Worm (Caenorhabditis elegans): ENCODE data around the gene pmpl-1.
A peak's percentile ranks its signal among the peaks of the same experiment; 100 is the strongest.

The pmpl-1 gene

DNA sequence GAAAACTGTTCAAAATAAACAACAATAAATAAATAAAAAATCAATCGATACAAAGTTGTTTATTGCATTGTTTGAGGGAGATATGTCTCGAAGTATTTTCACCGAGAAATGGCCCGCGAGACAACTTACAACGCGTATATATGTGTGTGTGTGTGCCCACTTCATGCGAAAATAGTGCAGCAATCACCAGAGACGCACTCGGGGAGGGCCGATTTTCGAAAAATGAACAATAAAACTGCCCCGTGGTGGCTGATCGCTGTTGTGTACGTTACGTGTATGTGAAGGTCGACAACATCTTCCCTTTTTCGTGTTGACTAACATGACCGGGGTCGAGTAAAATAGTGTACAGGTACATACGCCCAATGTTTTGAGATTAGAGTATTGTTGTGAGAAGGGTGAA lies 657 bp downstream of the pmpl-1 start (continued):
- no peak for TF ChIP-seq ZK546.5 (tag; optimal IDR thresholded peaks at IDR 0.05)
- TF ChIP-seq ceh-82 (tag; optimal IDR thresholded peaks at IDR 0.05) = no peak
- TF ChIP-seq zag-1 (tag; optimal IDR thresholded peaks at IDR 0.05) = no peak
- no peak for TF ChIP-seq unc-62 (GFP tag; optimal IDR thresholded peaks at IDR 0.05)
- TF ChIP-seq C34F6.9 (tag; optimal IDR thresholded peaks at IDR 0.05) = peak; percentile 29
- TF ChIP-seq nhr-10 (tag; optimal IDR thresholded peaks at IDR 0.05) = no peak
- TF ChIP-seq ztf-4 (tag; optimal IDR thresholded peaks at IDR 0.05) = peak; percentile 84
- TF ChIP-seq unc-39 (tag; optimal IDR thresholded peaks at IDR 0.05) = no peak
- TF ChIP-seq Y55F3AM.14 (GFP tag; optimal IDR thresholded peaks at IDR 0.05) = no peak
- peak; percentile 61 for TF ChIP-seq nhr-6 (tag; optimal IDR thresholded peaks at IDR 0.05)
- TF ChIP-seq egl-27 (tag; optimal IDR thresholded peaks at IDR 0.05) = no peak
- TF ChIP-seq mab-5 (tag; optimal IDR thresholded peaks at IDR 0.05) = no peak
- TF ChIP-seq unc-55 (GFP tag; optimal IDR thresholded peaks at IDR 0.05) = no peak
- TF ChIP-seq ztf-11 (tag; optimal IDR thresholded peaks at IDR 0.05) = no peak
- peak in 1 of 2 experiments; percentile 68 for TF ChIP-seq lsy-2 (tag; optimal IDR thresholded peaks at IDR 0.05)
- TF ChIP-seq ceh-16 (tag; optimal IDR thresholded peaks at IDR 0.05) = peak; percentile 52
- peak in 1 of 2 experiments; percentile 13 for TF ChIP-seq mdl-1 (tag; optimal IDR thresholded peaks at IDR 0.05)
- peak; percentile 74 for TF ChIP-seq crh-2 (tag; optimal IDR thresholded peaks at IDR 0.05)
- TF ChIP-seq aly-2 (tag; optimal IDR thresholded peaks at IDR 0.05) = no peak

DNA sequence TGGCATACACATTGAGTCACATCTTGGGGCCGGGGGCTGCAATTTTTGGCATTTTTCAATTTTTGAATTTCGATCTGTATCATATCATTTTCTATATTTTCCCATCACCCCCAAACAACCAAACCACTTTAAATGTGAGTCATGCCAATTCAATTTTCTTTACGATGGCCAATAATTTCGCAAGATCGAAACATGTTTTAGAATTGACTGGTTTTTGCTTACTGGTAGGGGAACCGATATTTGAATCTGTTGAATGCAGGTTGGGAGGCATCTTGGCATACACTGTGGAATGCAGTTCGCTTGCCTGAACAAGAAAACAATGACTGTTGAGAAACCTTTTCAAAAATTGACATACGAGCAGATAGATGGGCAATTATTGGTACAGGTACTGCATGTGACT lies 3.3 kb downstream of the pmpl-1 start:
- TF ChIP-seq aly-2 (tag; optimal IDR thresholded peaks at IDR 0.05) = no peak
- no peak for TF ChIP-seq C34F6.9 (tag; optimal IDR thresholded peaks at IDR 0.05)
- TF ChIP-seq crh-2 (tag; optimal IDR thresholded peaks at IDR 0.05) = no peak
- TF ChIP-seq nhr-23 (tag; optimal IDR thresholded peaks at IDR 0.05) = no peak
- no peak for TF ChIP-seq unc-39 (tag; optimal IDR thresholded peaks at IDR 0.05)
- TF ChIP-seq nhr-11 (tag; optimal IDR thresholded peaks at IDR 0.05) = no peak
- TF ChIP-seq nhr-77 (tag; optimal IDR thresholded peaks at IDR 0.05) = no peak

DNA sequence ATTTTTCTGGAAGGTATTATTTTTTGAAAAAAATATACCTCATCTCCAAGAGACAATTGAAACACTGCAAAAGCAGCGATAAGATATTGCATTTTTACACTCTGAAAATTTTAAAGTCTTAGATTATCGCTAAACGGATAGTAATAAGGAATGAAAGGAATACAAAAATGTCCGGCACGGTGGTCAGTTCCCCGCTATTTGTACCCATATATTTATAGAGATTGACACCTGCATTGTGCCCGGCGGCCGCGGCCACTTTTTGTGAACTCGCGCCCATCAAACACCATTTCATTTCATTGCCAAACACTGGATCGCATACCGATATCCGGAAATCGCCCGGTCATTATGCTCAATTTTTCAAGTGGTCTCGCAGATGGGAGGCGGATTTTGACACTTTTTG lies 4.9 kb downstream of the pmpl-1 start, which contains the start of gene idpp-5:
TSS of gene idpp-5 (minus strand) at position 101 of the 400 bp plus-strand sequence.
- TF ChIP-seq ceh-16 (tag; optimal IDR thresholded peaks at IDR 0.05) = no peak

DNA sequence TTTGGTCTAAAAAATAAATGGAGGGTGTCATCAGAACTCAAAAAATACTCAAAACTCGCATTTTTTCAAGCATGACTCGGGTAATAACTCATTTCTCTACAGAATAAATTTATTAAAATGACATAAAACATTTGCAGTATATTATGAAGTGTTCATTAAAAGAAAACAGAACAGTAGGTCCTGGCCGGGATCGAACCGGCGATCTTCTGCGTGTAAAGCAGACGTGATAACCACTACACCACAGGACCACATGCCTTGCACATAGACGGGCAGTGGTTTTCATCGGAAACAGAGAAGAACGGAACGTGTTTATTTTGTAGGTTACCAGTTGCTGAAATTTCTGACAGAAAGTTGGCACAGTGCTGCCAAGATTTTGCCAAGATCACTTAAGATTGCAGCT lies 5.6 kb downstream of the pmpl-1 start:
- TF ChIP-seq mbf-1 (tag; optimal IDR thresholded peaks at IDR 0.05) (no peak), fos-1 (tag; optimal IDR thresholded peaks at IDR 0.05) (peak; percentile 14), sma-3 (GFP tag; optimal IDR thresholded peaks at IDR 0.05) (peak; percentile 37)

DNA sequence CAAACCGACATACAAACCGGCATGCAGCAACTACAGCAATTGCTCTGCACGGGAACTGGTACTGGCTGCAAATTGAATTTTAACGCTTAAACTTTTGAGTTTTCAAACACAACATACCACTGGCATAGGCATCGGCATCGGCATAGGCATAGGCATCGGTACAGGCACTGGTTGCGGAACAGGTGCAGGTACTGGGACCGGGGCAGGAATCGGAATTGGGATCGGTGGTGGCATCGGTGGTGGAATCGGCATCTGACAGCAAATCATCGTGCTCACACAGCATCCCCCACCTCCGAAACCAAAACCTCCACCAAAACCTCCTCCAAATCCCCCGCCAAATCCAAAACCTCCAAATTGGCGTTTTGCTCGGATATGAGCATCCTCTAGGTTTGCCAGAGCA lies 6.3 kb downstream of the pmpl-1 start:
- TF ChIP-seq ceh-16 (tag; optimal IDR thresholded peaks at IDR 0.05) (no peak), nhr-11 (tag; optimal IDR thresholded peaks at IDR 0.05) (no peak), snpc-4 (tag; optimal IDR thresholded peaks at IDR 0.05) (no peak), sma-9 (GFP tag; optimal IDR thresholded peaks at IDR 0.05) (no peak), sma-9 (tag; optimal IDR thresholded peaks at IDR 0.05) (no peak), ZK546.5 (tag; optimal IDR thresholded peaks at IDR 0.05) (no peak), nhr-129 (tag; optimal IDR thresholded peaks at IDR 0.05) (no peak), ceh-82 (tag; optimal IDR thresholded peaks at IDR 0.05) (no peak), nhr-23 (tag; optimal IDR thresholded peaks at IDR 0.05) (no peak), zag-1 (tag; optimal IDR thresholded peaks at IDR 0.05) (no peak), nhr-12 (tag; optimal IDR thresholded peaks at IDR 0.05) (no peak)

DNA sequence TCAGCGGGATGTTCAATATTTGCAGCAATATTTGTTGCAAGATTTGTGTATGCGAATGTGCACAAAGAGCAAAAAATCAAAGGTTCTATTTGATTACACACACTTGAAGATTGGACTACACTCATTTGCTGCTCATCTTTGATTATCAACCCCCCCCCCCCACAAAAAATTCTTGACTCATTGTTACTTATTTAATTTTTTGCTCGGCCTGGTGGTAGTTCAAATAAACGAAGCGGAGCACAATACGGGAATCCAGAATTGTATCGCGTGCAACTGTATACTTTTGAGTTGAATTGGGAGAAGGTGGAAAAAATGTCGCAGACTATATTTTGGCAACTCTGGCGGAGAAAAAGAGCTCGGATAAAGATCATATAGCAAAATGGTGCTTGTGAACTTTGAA lies 7.8 kb downstream of the pmpl-1 start, which contains the start of gene F35A5.5:
TSS of gene F35A5.5 (minus strand) at position 101 of the 400 bp plus-strand sequence.
- TF ChIP-seq Y55F3AM.14 (GFP tag; optimal IDR thresholded peaks at IDR 0.05) (no peak), sem-4 (tag; optimal IDR thresholded peaks at IDR 0.05) (no peak), lsy-2 (tag; optimal IDR thresholded peaks at IDR 0.05) (no peak), blmp-1 (tag; optimal IDR thresholded peaks at IDR 0.05; ENCODE audit: insufficient read depth) (no peak), mab-5 (tag; optimal IDR thresholded peaks at IDR 0.05) (no peak), unc-39 (tag; optimal IDR thresholded peaks at IDR 0.05) (no peak), ztf-1 (GFP tag; conservative IDR thresholded peaks at IDR 0.05) (no peak), dmd-4 (tag; optimal IDR thresholded peaks at IDR 0.05) (no peak), ama-1 (optimal IDR thresholded peaks at IDR 0.05) (no peak), nhr-10 (tag; optimal IDR thresholded peaks at IDR 0.05) (no peak), nhr-129 (tag; optimal IDR thresholded peaks at IDR 0.05) (no peak), nhr-12 (tag; optimal IDR thresholded peaks at IDR 0.05) (no peak), sma-9 (GFP tag; optimal IDR thresholded peaks at IDR 0.05) (no peak), sma-9 (tag; optimal IDR thresholded peaks at IDR 0.05) (no peak), nhr-237 (tag; optimal IDR thresholded peaks at IDR 0.05) (no peak), peb-1 (tag; optimal IDR thresholded peaks at IDR 0.05) (no peak)
